Worm (Caenorhabditis elegans): ENCODE measurements around the gene gcc-2.

gcc-2 gene

DNA sequence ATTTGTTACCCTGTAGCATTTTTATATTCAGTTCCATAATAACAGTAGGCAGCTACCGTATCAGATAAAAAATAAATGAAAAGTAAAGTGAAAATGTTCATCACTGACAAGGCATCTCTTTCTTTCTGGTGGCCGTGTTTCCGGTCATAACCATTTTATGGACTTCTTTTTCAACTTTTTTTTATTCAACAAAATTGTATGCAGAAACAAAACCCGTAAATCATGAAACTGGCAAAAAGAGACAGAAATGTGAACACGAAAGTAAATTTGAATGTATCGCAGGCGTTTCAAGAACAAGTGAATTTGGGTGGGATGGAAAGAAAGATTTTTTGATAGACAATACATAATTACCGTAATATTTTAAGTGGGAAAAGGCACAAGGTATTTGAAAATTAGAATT, 36.8 kb downstream of the gcc-2 start, which contains the start of gene clec-162:
TSS of gene clec-162 (minus strand) at position 101 of the 400 bp plus-strand sequence.
- TF ChIP-seq ceh-6 (GFP tag; optimal IDR thresholded peaks at IDR 0.05) (no peak), dmd-4 (tag; optimal IDR thresholded peaks at IDR 0.05; ENCODE audit: borderline replicate concordance) (no peak), T23F11.4 (GFP tag; optimal IDR thresholded peaks at IDR 0.05) (no peak), lin-11 (tag; optimal IDR thresholded peaks at IDR 0.05) (no peak), ceh-31 (tag; optimal IDR thresholded peaks at IDR 0.05) (no peak), mec-3 (tag; optimal IDR thresholded peaks at IDR 0.05; ENCODE audit: borderline replicate concordance) (no peak), unc-55 (GFP tag; optimal IDR thresholded peaks at IDR 0.05) (no peak), ceh-48 (tag; optimal IDR thresholded peaks at IDR 0.05) (no peak), tbx-7 (tag; optimal IDR thresholded peaks at IDR 0.05) (no peak), ahr-1 (tag; optimal IDR thresholded peaks at IDR 0.05) (no peak), K02D7.2 (tag; optimal IDR thresholded peaks at IDR 0.05) (no peak), pax-1 (tag; optimal IDR thresholded peaks at IDR 0.05) (no peak), hlh-15 (tag; optimal IDR thresholded peaks at IDR 0.05) (no peak), sox-2 (GFP tag; IDR thresholded peaks at IDR 0.05) (no peak), nhr-11 (tag; optimal IDR thresholded peaks at IDR 0.05) (no peak), odd-2 (tag; optimal IDR thresholded peaks at IDR 0.05) (no peak), pqm-1 (tag; optimal IDR thresholded peaks at IDR 0.05) (no peak), ceh-30 (tag; optimal IDR thresholded peaks at IDR 0.05) (no peak), nhr-232 (tag; optimal IDR thresholded peaks at IDR 0.05) (no peak), pha-2 (tag; optimal IDR thresholded peaks at IDR 0.05) (no peak)

DNA sequence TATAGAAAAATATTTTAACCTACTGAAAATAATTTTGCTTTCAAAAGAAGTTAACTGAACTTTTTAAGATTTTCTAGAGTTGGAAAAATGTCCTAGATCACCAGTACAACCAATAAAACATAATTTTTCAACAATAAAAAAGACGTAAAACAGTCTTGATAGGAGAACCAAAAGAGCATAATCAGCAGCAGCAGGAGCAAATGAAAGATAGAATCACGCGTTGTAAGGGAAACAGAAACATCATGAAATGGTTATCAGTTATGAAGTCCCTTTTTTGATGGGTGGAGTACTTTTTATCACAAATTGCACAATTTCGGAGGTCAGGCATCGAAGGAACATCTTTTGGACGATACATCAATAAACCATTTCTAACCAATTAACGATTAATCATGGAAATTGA, 40.0 kb downstream of the gcc-2 start:
- TF ChIP-seq ceh-18 (tag; optimal IDR thresholded peaks at IDR 0.05) (no peak), elt-2 (tag; optimal IDR thresholded peaks at IDR 0.05) (peak; percentile 73)

ce11 chrIII:9720191-9720590, 41.8 kb downstream of the gcc-2 start, which contains the start of gene ncx-7:
TSS of gene ncx-7 (minus strand) at chrIII:9720291.
- TF ChIP-seq pat-9 (tag; optimal IDR thresholded peaks at IDR 0.05), result no peak
- no peak for TF ChIP-seq zip-5 (tag; optimal IDR thresholded peaks at IDR 0.05)
- TF ChIP-seq ttx-3 (tag; optimal IDR thresholded peaks at IDR 0.05), result no peak
- no peak for TF ChIP-seq madf-2 (tag; optimal IDR thresholded peaks at IDR 0.05)
- no peak for TF ChIP-seq hlh-15 (tag; optimal IDR thresholded peaks at IDR 0.05)
- no peak for TF ChIP-seq ceh-22 (tag; optimal IDR thresholded peaks at IDR 0.05)

- no peak for TF ChIP-seq ceh-2 (tag; optimal IDR thresholded peaks at IDR 0.05)
- TF ChIP-seq nfya-1 (tag; optimal IDR thresholded peaks at IDR 0.05), result no peak
- peak; percentile 55 for TF ChIP-seq elt-2 (tag; optimal IDR thresholded peaks at IDR 0.05)
- TF ChIP-seq che-1 (tag; optimal IDR thresholded peaks at IDR 0.05), result no peak
- no peak for TF ChIP-seq C08G9.2 (tag; optimal IDR thresholded peaks at IDR 0.05)
- TF ChIP-seq ets-4 (tag; optimal IDR thresholded peaks at IDR 0.05), result no peak
- TF ChIP-seq ama-1 (optimal IDR thresholded peaks at IDR 0.05), result peak; percentile 5
- no peak for TF ChIP-seq C38D4.7 (GFP tag; optimal IDR thresholded peaks at IDR 0.05)
- TF ChIP-seq K02D7.2 (tag; optimal IDR thresholded peaks at IDR 0.05), result no peak
- no peak for TF ChIP-seq rnt-1 (tag; optimal IDR thresholded peaks at IDR 0.05)
- no peak for TF ChIP-seq fkh-6 (tag; optimal IDR thresholded peaks at IDR 0.05)
Observed at ce11 chrIII:9717243-9717642, 44.7 kb downstream of the gcc-2 start.

DNA sequence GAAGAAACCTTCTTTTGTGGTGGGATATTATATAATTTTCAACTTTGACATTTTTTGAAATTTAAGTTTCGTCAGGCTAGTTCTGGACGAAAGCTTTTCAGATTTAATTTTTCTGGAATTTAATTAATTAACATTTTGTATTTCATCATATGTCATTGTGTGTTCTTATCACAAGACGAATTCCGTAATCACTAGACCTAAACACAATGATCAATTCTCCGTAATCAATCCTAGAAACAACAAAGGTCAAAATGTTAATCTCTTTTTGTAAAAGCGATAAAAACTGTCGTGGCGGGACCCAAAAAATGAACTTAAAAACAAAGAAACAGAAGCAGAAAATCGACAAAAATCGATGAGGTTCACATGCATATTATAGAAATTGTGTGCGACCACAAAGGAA, 47.2 kb downstream of the gcc-2 start:
- TF ChIP-seq dve-1 (tag; optimal IDR thresholded peaks at IDR 0.05) (no peak), elt-2 (tag; optimal IDR thresholded peaks at IDR 0.05) (peak; percentile 52), hlh-30 (tag; optimal IDR thresholded peaks at IDR 0.05; ENCODE audit: insufficient read depth) (no peak)
